Fruit fly (Drosophila melanogaster) whole organism, embryonic: Measurements from ENCODE around the gene CG17199.
A peak's percentile ranks its signal among the peaks of the same experiment; 100 is the strongest.

Source experiments
- Adf1 ChIP-seq: fragments of 200-800 bp; sonication (Bioruptor generic); IDR thresholded peaks from 2 replicates; pipeline ENCODE4 v1.3.6; 2022; ENCODE audit warnings: missing biosample characterization, missing genetic modification characterization
- Blimp-1 ChIP-seq: fragments of 200-800 bp; sonication (Bioruptor generic); optimal IDR thresholded peaks from 3 replicates; lab custom pipeline; 2018; ENCODE audit warnings: missing biosample characterization, missing genetic modification characterization, mild to moderate bottlenecking, moderate library complexity, missing genetic modification reagents
- CG10267 ChIP-seq: fragments of 200-800 bp; sonication (Bioruptor generic); optimal IDR thresholded peaks from 2 replicates; lab custom pipeline; 2018; ENCODE audit warnings: missing biosample characterization, mild to moderate bottlenecking, missing genetic modification characterization, moderate library complexity
- CG10321 ChIP-seq: fragments of 200-800 bp; sonication (Bioruptor generic); IDR thresholded peaks from 2 replicates; pipeline ENCODE4 v1.3.6; 2022; ENCODE audit warnings: missing biosample characterization, missing genetic modification characterization
- CG10543 ChIP-seq: fragments of 200-800 bp; sonication (Bioruptor generic); optimal IDR thresholded peaks from 3 replicates; lab custom pipeline; 2017; ENCODE audit warnings: missing biosample characterization, mild to moderate bottlenecking, missing genetic modification characterization, moderate library complexity
- CG1233 ChIP-seq: fragments of 200-800 bp; sonication (Bioruptor generic); optimal IDR thresholded peaks from 4 replicates; lab custom pipeline; 2018; ENCODE audit warnings: missing biosample characterization, mild to moderate bottlenecking, missing genetic modification characterization
- CG12391 ChIP-seq: fragments of 200-800 bp; sonication (Bioruptor generic); optimal IDR thresholded peaks from 3 replicates; lab custom pipeline; 2018; ENCODE audit warnings: missing biosample characterization, mild to moderate bottlenecking, missing genetic modification characterization, moderate library complexity
- CG13894 ChIP-seq: fragments of 200-800 bp; sonication (Bioruptor generic); optimal IDR thresholded peaks from 3 replicates; lab custom pipeline; 2018; ENCODE audit warnings: missing biosample characterization, mild to moderate bottlenecking, missing genetic modification characterization, moderate library complexity
- CG14710 ChIP-seq: fragments of 200-800 bp; sonication (Bioruptor generic); optimal IDR thresholded peaks from 3 replicates; lab custom pipeline; 2019; ENCODE audit warnings: missing biosample characterization, mild to moderate bottlenecking, missing genetic modification characterization, moderate library complexity
- CG17568 ChIP-seq: fragments of 200-800 bp; sonication (Bioruptor generic); optimal IDR thresholded peaks from 2 replicates; lab custom pipeline; 2018; ENCODE audit warnings: missing biosample characterization, mild to moderate bottlenecking, missing genetic modification characterization, moderate library complexity
- CG2116 ChIP-seq: fragments of 200-800 bp; sonication (Bioruptor generic); optimal IDR thresholded peaks from 3 replicates; lab custom pipeline; 2018; ENCODE audit warnings: missing biosample characterization, mild to moderate bottlenecking, missing genetic modification characterization
- CG32532 ChIP-seq: fragments of 200-800 bp; sonication (Bioruptor generic); IDR thresholded peaks from 2 replicates; pipeline ENCODE4 v1.3.6; 2022; ENCODE audit warnings: missing biosample characterization, missing genetic modification characterization
- CG33213 ChIP-seq: fragments of 200-800 bp; sonication (Bioruptor generic); optimal IDR thresholded peaks from 3 replicates; lab custom pipeline; 2016; ENCODE audit warnings: missing biosample characterization, missing genetic modification characterization
- CG33557 ChIP-seq: fragments of 200-800 bp; sonication (Bioruptor generic); optimal IDR thresholded peaks from 2 replicates; lab custom pipeline; 2019; ENCODE audit warnings: missing biosample characterization, mild to moderate bottlenecking, missing genetic modification characterization, moderate library complexity
- CG4707 ChIP-seq: fragments of 200-800 bp; sonication (Bioruptor generic); optimal IDR thresholded peaks from 2 replicates; lab custom pipeline; 2018; ENCODE audit warnings: missing biosample characterization, mild to moderate bottlenecking, missing genetic modification characterization, moderate library complexity
- CG4730 ChIP-seq: fragments of 200-800 bp; sonication (Bioruptor generic); IDR thresholded peaks from 2 replicates; pipeline ENCODE4 v1.3.6; 2022; ENCODE audit warnings: missing biosample characterization, missing genetic modification characterization
- CG5245 ChIP-seq: fragments of 200-800 bp; sonication (Bioruptor generic); optimal IDR thresholded peaks from 3 replicates; lab custom pipeline; 2016; ENCODE audit warnings: missing biosample characterization, missing genetic modification characterization
- CG5953 ChIP-seq: fragments of 200-800 bp; sonication (Bioruptor generic); IDR thresholded peaks from 2 replicates; pipeline ENCODE4 v1.3.6; 2022; ENCODE audit warnings: missing biosample characterization, missing genetic modification characterization
- CG6689 ChIP-seq: fragments of 200-800 bp; sonication (Bioruptor generic); IDR thresholded peaks from 2 replicates; pipeline ENCODE4 v1.3.6; 2022; ENCODE audit warnings: missing biosample characterization, missing genetic modification characterization
- CG7357 ChIP-seq: fragments of 200-800 bp; sonication (Bioruptor generic); IDR thresholded peaks from 3 replicates; pipeline ENCODE4 v1.3.6; 2022; ENCODE audit warnings: missing biosample characterization, missing genetic modification characterization
- CG7372 ChIP-seq: fragments of 200-800 bp; sonication (Bioruptor generic); IDR thresholded peaks from 2 replicates; pipeline ENCODE4 v1.3.6; 2022; ENCODE audit warnings: missing biosample characterization, missing genetic modification characterization
- CG7556 ChIP-seq: fragments of 200-800 bp; sonication (Bioruptor generic); optimal IDR thresholded peaks from 2 replicates; lab custom pipeline; 2017; ENCODE audit warnings: missing biosample characterization, mild to moderate bottlenecking, missing genetic modification characterization
- CG7987 ChIP-seq: fragments of 200-800 bp; sonication (Bioruptor generic); optimal IDR thresholded peaks from 2 replicates; lab custom pipeline; 2018; ENCODE audit warnings: missing biosample characterization, mild to moderate bottlenecking, missing genetic modification characterization, moderate library complexity
- CG8478 ChIP-seq: fragments of >200 bp; optimal IDR thresholded peaks from 2 replicates; lab custom pipeline; 2018
- CG9609 ChIP-seq: fragments of 200-800 bp; sonication (Bioruptor generic); optimal IDR thresholded peaks from 3 replicates; lab custom pipeline; 2016; ENCODE audit warnings: missing biosample characterization, missing genetic modification characterization
- Dip3 ChIP-seq: fragments of 200-800 bp; sonication (Bioruptor generic); optimal IDR thresholded peaks from 3 replicates; lab custom pipeline; 2016; ENCODE audit warnings: missing biosample characterization, missing genetic modification characterization
- E2f1 ChIP-seq: fragments of 200-800 bp; sonication (Bioruptor generic); IDR thresholded peaks from 2 replicates; pipeline ENCODE4 v1.3.6; 2022; ENCODE audit warnings: missing biosample characterization, missing genetic modification characterization
- Eip74EF ChIP-seq, 2 experiments: fragments of 200-800 bp in 1 of 2; fragments of >200 bp in 1 of 2; sonication (Bioruptor generic) in 1 of 2; optimal IDR thresholded peaks; 2 replicates each; lab custom pipeline; 2017 to 2019; ENCODE audit warnings: missing biosample characterization in 2 of 2, missing genetic modification characterization in 2 of 2, mild to moderate bottlenecking in 1 of 2, moderate library complexity in 1 of 2
- HLH3B ChIP-seq: fragments of 200-800 bp; sonication (Bioruptor generic); IDR thresholded peaks from 2 replicates; pipeline ENCODE4 v1.3.6; 2022; ENCODE audit warnings: missing biosample characterization, missing genetic modification characterization
- Lpt ChIP-seq: fragments of >200 bp; optimal IDR thresholded peaks from 2 replicates; lab custom pipeline; 2018; ENCODE audit warnings: missing biosample characterization, missing genetic modification characterization
- Max ChIP-seq: fragments of 200-800 bp; sonication (Bioruptor generic); optimal IDR thresholded peaks from 2 replicates; lab custom pipeline; 2016; ENCODE audit warnings: missing biosample characterization, mild to moderate bottlenecking, missing genetic modification characterization
- Optix ChIP-seq: fragments of 200-800 bp; sonication (Bioruptor generic); IDR thresholded peaks from 3 replicates; pipeline ENCODE4 v1.3.6; 2022; ENCODE audit warnings: missing biosample characterization, missing genetic modification characterization
- Pdp1 ChIP-seq, 2 experiments: fragments of 200-800 bp; sonication (Bioruptor generic); optimal IDR thresholded peaks; 3 replicates each; lab custom pipeline; 2016; ENCODE audit warnings: missing biosample characterization in 2 of 2, missing genetic modification characterization in 2 of 2, mild to moderate bottlenecking in 1 of 2, moderate library complexity in 1 of 2
- Scr ChIP-seq: fragments of 200-800 bp; sonication (Bioruptor generic); IDR thresholded peaks from 2 replicates; pipeline ENCODE4 v1.3.6; 2022; ENCODE audit warnings: missing biosample characterization, missing genetic modification characterization; ENCODE audit not compliant: partially characterized antibody
- abd-A ChIP-seq: fragments of 200-800 bp; sonication (Bioruptor generic); optimal IDR thresholded peaks from 3 replicates; lab custom pipeline; 2019; ENCODE audit warnings: missing biosample characterization, mild to moderate bottlenecking, missing genetic modification characterization, moderate library complexity
- az2 ChIP-seq: fragments of 200-800 bp; sonication (Bioruptor generic); optimal IDR thresholded peaks from 3 replicates; lab custom pipeline; 2016; ENCODE audit warnings: missing biosample characterization, missing genetic modification characterization
- ci ChIP-seq: fragments of 200-800 bp; sonication (Bioruptor generic); IDR thresholded peaks from 3 replicates; pipeline ENCODE4 v1.3.6; 2022; ENCODE audit warnings: missing biosample characterization, missing genetic modification characterization
- croc ChIP-seq: fragments of 200-800 bp; sonication (Bioruptor generic); conservative IDR thresholded peaks from 3 replicates; pipeline ENCODE4 v1.3.6; 2022; ENCODE audit warnings: missing biosample characterization, missing genetic modification characterization
- dmrt11E ChIP-seq: fragments of 200-800 bp; sonication (Bioruptor generic); optimal IDR thresholded peaks from 3 replicates; lab custom pipeline; 2018; ENCODE audit warnings: missing biosample characterization, mild to moderate bottlenecking, missing genetic modification characterization, moderate library complexity
- emc ChIP-seq: fragments of 200-800 bp; sonication (Bioruptor generic); optimal IDR thresholded peaks from 2 replicates; lab custom pipeline; 2016; ENCODE audit warnings: missing biosample characterization, missing genetic modification characterization
- hth ChIP-seq: fragments of >200 bp; optimal IDR thresholded peaks from 2 replicates; lab custom pipeline; 2017; ENCODE audit warnings: inconsistent platforms
- onecut ChIP-seq: fragments of 200-800 bp; sonication (Bioruptor generic); IDR thresholded peaks from 2 replicates; pipeline ENCODE4 v1.3.6; 2022; ENCODE audit warnings: missing biosample characterization, missing genetic modification characterization
- pb ChIP-seq: fragments of 200-800 bp; sonication (Bioruptor generic); optimal IDR thresholded peaks from 3 replicates; lab custom pipeline; 2016; ENCODE audit warnings: missing biosample characterization, missing genetic modification characterization
- peb ChIP-seq: fragments of 200-800 bp; sonication (Bioruptor generic); IDR thresholded peaks from 2 replicates; pipeline ENCODE4 v1.3.6; 2022; ENCODE audit warnings: missing biosample characterization, missing genetic modification characterization
- pnt ChIP-seq: fragments of 200-800 bp; sonication (Bioruptor generic); optimal IDR thresholded peaks from 3 replicates; lab custom pipeline; 2016; ENCODE audit warnings: missing biosample characterization, missing genetic modification characterization
- ranshi ChIP-seq: fragments of 200-800 bp; sonication (Bioruptor generic); IDR thresholded peaks from 2 replicates; pipeline ENCODE4 v1.3.6; 2022; ENCODE audit warnings: missing biosample characterization, missing genetic modification characterization
- row ChIP-seq: fragments of 200-800 bp; sonication (Bioruptor generic); IDR thresholded peaks from 3 replicates; pipeline ENCODE4 v1.3.6; 2022; ENCODE audit warnings: missing biosample characterization, missing genetic modification characterization
- sens ChIP-seq: fragments of 200-800 bp; sonication (Bioruptor generic); peaks from one replicate; lab custom pipeline; 2016; ENCODE audit warnings: missing biosample characterization, missing genetic modification characterization
- shn ChIP-seq: fragments of 200-800 bp; sonication (Bioruptor generic); optimal IDR thresholded peaks from 3 replicates; lab custom pipeline; 2016; ENCODE audit warnings: missing biosample characterization, missing genetic modification characterization
- unc-4 ChIP-seq: fragments of 200-800 bp; sonication (Bioruptor generic); IDR thresholded peaks from 2 replicates; pipeline ENCODE4 v1.3.6; 2022; ENCODE audit warnings: missing biosample characterization, missing genetic modification characterization; ENCODE audit not compliant: partially characterized antibody

CG17199 gene

dm6 chr3R:20257180-20257936 lies 47.8 kb upstream of the CG17199 start (continued):
- TF ChIP-seq onecut (no peak), Blimp-1 (GFP tag; lab: Kevin White, UChicago) (peak; percentile 30), Max (GFP tag; lab: Kevin White, UChicago) (no peak), Optix (GFP tag; lab: Robert Waterston, UW) (no peak), emc (GFP tag; lab: Kevin White, UChicago) (no peak), Pdp1 (GFP tag; optimal IDR thresholded peaks at IDR 0.05; lab: Kevin White, UChicago) (peak in 1 of 2 experiments; percentile 4), CG33213 (GFP tag; lab: Kevin White, UChicago) (no peak), CG4730 (no peak), CG7987 (GFP tag; lab: Kevin White, UChicago) (no peak), Scr (GFP tag; lab: Robert Waterston, UW) (0 out of 2 replicates have a peak, but pooled peaks have one; percentile 18), CG10543 (GFP tag; lab: Kevin White, UChicago) (peak; percentile 71), CG2116 (no peak), CG10267 (no peak), CG9609 (GFP tag; lab: Kevin White, UChicago) (no peak), Dip3 (no peak), CG6689 (no peak), HLH3B (GFP tag; lab: Robert Waterston, UW) (0 out of 2 replicates have a peak, but pooled peaks have one; percentile 33), dmrt11E (no peak), Lpt (GFP tag; lab: Kevin White, UChicago) (no peak), unc-4 (GFP tag; lab: Robert Waterston, UW) (0 out of 2 replicates have a peak, but pooled peaks have one; percentile 15), E2f1 (GFP tag; lab: Robert Waterston, UW) (0 out of 2 replicates have a peak, but pooled peaks have one; percentile 23), CG32532 (GFP tag; lab: Robert Waterston, UW) (no peak), CG14710 (no peak), pb (no peak), sens (GFP tag; lab: Kevin White, UChicago) (peak; percentile 61), peb (GFP tag; lab: Robert Waterston, UW) (no peak), ranshi (GFP tag; lab: Robert Waterston, UW) (0 out of 2 replicates have a peak, but pooled peaks have one; percentile 32), CG7556 (GFP tag; lab: Kevin White, UChicago) (no peak), CG7372 (GFP tag; lab: Robert Waterston, UW) (peak; percentile 91), CG5953 (no peak), shn (GFP tag; lab: Kevin White, UChicago) (peak; percentile 14), CG12391 (peak; percentile 4), Eip74EF (GFP tag; optimal IDR thresholded peaks at IDR 0.05; lab: Kevin White, UChicago) (no peak), CG17568 (GFP tag; lab: Kevin White, UChicago) (peak; percentile 38), row (no peak; the same call in 2 of the 3 replicates), Adf1 (peak; percentile 46; the same call in 1 of the 2 replicates), CG1233 (no peak), CG8478 (no peak), CG7357 (GFP tag; lab: Robert Waterston, UW) (no peak), CG10321 (GFP tag; lab: Robert Waterston, UW) (no peak), ci (GFP tag; lab: Robert Waterston, UW) (peak; percentile 58; the same call in 2 of the 3 replicates), CG13894 (tag; lab: Kevin White, UChicago) (peak; percentile 89), pnt (GFP tag; lab: Kevin White, UChicago) (no peak), CG33557 (no peak), CG4707 (GFP tag; lab: Kevin White, UChicago) (no peak), abd-A (tag; lab: Kevin White, UChicago) (peak; percentile 82), hth (lab: Kevin White, UChicago) (no peak), CG5245 (GFP tag; lab: Kevin White, UChicago) (no peak), croc (no peak), az2 (GFP tag; lab: Kevin White, UChicago) (no peak)
